Worm (Caenorhabditis elegans): ENCODE measurements around the gene F35C5.12.

ce11 chrII:12897942-12898341 is 16.4 kb downstream of the F35C5.12 start, which contains the start of gene clec-64:
- TF ChIP-seq him-1 (tag; optimal IDR thresholded peaks at IDR 0.05) (no peak), W03F9.2 (tag; optimal IDR thresholded peaks at IDR 0.05) (no peak), dao-5 (tag; optimal IDR thresholded peaks at IDR 0.05) (no peak)

All from whole organism, L4/young adult.